Worm (Caenorhabditis elegans): ENCODE results near the gene cutl-24.

The cutl-24 gene

DNA sequence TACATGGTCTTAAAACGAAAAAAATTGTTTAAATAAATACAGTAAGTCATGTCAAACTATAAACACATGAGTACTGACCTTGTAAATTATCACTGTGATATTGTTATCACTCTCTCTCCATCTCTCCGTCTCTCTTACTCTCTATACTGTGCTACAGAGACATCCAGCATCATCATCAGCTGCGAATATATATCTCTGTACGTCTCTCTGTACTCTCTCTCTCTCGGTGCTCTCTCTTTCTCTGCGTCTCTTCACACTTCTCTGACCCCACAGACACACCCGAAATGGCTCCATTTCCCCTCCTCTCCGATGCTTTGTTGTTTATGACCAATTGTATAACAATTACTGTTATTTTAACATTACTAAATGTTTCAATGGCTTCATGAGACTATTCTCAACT, 45.7 kb downstream of the cutl-24 start (continued):
- no peak for TF ChIP-seq ceh-45 (GFP tag; IDR thresholded peaks at IDR 0.05)
- TF ChIP-seq syd-9 (tag; optimal IDR thresholded peaks at IDR 0.05): peak; percentile 3
- no peak for TF ChIP-seq ref-2 (tag; optimal IDR thresholded peaks at IDR 0.05)
- no peak for TF ChIP-seq fax-1 (tag; optimal IDR thresholded peaks at IDR 0.05)
- no peak for TF ChIP-seq F13H6.1 (tag; optimal IDR thresholded peaks at IDR 0.05)
- no peak for TF ChIP-seq unc-3 (GFP tag; conservative IDR thresholded peaks at IDR 0.05)
- TF ChIP-seq unc-3 (tag; optimal IDR thresholded peaks at IDR 0.05): no peak
- no peak for TF ChIP-seq hlh-13 (GFP tag; optimal IDR thresholded peaks at IDR 0.05)
- TF ChIP-seq ceh-9 (tag; optimal IDR thresholded peaks at IDR 0.05): no peak
- TF ChIP-seq dve-1 (tag; optimal IDR thresholded peaks at IDR 0.05): no peak
- TF ChIP-seq T23F11.4 (GFP tag; optimal IDR thresholded peaks at IDR 0.05): no peak
- no peak for TF ChIP-seq pag-3 (tag; optimal IDR thresholded peaks at IDR 0.05; ENCODE audit: borderline replicate concordance)
- TF ChIP-seq che-1 (tag; optimal IDR thresholded peaks at IDR 0.05): no peak
- no peak for TF ChIP-seq ztf-16 (tag; optimal IDR thresholded peaks at IDR 0.05)
- TF ChIP-seq mec-3 (tag; optimal IDR thresholded peaks at IDR 0.05; ENCODE audit: borderline replicate concordance): no peak
- TF ChIP-seq hlh-15 (tag; optimal IDR thresholded peaks at IDR 0.05): no peak
- no peak for TF ChIP-seq C38D4.7 (GFP tag; optimal IDR thresholded peaks at IDR 0.05)
- no peak for TF ChIP-seq madf-2 (tag; optimal IDR thresholded peaks at IDR 0.05)
- no peak for TF ChIP-seq ttx-3 (tag; optimal IDR thresholded peaks at IDR 0.05)

DNA sequence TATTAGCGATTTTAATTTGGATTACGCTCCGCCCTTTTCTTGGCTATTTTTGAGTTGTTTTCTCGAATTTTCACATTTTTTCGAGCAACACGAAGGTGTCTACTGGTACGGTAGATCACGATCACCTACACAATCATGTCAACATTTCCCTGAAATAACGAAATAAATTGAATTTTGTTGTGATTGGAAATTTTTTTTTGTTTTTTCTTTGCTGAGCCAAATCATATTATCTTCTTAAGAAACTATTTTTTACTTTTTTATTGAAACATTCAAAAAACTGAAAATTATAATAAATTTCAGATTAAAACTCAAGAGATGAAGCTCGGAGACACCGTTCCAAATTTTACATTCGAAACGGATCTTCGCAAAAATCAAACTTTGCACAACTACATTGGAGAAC, 53.4 kb downstream of the cutl-24 start, which contains the start of gene prdx-6:
prdx-6 (plus strand) TSS at position 301 of the 400 bp plus-strand sequence.
- TF ChIP-seq tbx-2 (tag; optimal IDR thresholded peaks at IDR 0.05) (no peak), nfya-1 (tag; optimal IDR thresholded peaks at IDR 0.05) (no peak), odd-2 (tag; optimal IDR thresholded peaks at IDR 0.05) (no peak), che-1 (tag; optimal IDR thresholded peaks at IDR 0.05) (no peak), ceh-22 (tag; optimal IDR thresholded peaks at IDR 0.05) (no peak), hlh-6 (tag; optimal IDR thresholded peaks at IDR 0.05) (no peak), sox-2 (GFP tag; IDR thresholded peaks at IDR 0.05) (no peak), sox-4 (tag; optimal IDR thresholded peaks at IDR 0.05) (no peak), ceh-6 (GFP tag; optimal IDR thresholded peaks at IDR 0.05) (no peak), npax-4 (tag; optimal IDR thresholded peaks at IDR 0.05) (no peak), ceh-31 (tag; optimal IDR thresholded peaks at IDR 0.05) (no peak)
